Fruit fly (Drosophila melanogaster) Kc167 (cell line): ENCODE data around the gene CG33270.
"Not testable (repeated sequence)": the region's sequence is repeated elsewhere in the genome, so short reads cannot be mapped to it uniquely, and the experiment has no call there.

Source experiments
- Myc ChIP-seq: fragments of >200 bp; optimal IDR thresholded peaks from 2 replicates; lab custom pipeline; 2017; ENCODE audit warnings: missing external identifiers
- Sin3A ChIP-seq: fragments of >200 bp; optimal IDR thresholded peaks from 2 replicates; lab custom pipeline; 2018; ENCODE audit warnings: missing external identifiers
- h ChIP-seq: fragments of >200 bp; optimal IDR thresholded peaks from 3 replicates; lab custom pipeline; 2018; ENCODE audit warnings: missing external identifiers
- insv ChIP-seq: fragments of >200 bp; optimal IDR thresholded peaks from 3 replicates; lab custom pipeline; 2018; ENCODE audit warnings: missing external identifiers
- psq ChIP-seq: fragments of >200 bp; optimal IDR thresholded peaks from 2 replicates; lab custom pipeline; 2017; ENCODE audit warnings: missing external identifiers
- ttk ChIP-seq: sonication (Bioruptor generic); optimal IDR thresholded peaks from 2 replicates; lab custom pipeline; 2017; ENCODE audit warnings: missing external identifiers

Gene CG33270

DNA sequence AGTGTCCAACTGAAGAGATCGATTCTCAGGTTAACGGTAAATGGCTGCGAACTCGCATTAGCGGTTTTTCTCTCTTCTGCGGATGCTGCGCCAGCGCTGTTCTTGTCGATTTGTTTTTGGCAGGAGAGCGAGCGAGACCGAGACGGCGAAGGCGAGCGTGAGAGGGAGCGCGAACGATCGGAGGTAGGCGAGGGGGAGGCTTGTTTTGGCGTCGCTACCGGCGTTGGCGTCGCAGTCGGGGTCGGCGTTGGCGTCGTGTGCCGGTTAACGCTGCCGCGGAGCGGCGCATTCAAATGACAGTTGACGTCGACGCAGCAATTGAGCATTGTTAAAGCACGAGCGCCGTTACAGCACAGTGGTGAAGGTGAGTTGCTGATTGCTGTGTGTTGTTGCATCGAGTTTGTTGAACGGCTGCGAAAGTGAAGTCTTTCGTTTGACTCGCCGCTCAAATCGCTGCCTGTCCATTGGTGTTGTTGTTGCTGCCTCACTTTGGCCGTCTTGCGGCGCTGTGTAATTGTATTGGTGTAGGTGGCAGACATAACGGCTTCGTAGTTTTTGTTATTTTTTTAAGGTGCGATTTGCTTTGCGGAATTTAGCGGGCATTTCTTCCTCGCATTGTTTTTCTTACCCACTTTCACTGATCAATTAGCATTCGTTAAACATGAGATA is 8.5 kb upstream of the CG33270 start:
- TF ChIP-seq psq (lab: Kevin White, UChicago) (no peak), ttk (lab: Kevin White, UChicago) (no peak), insv (lab: Kevin White, UChicago) (no peak), Myc (lab: Kevin White, UChicago) (no peak)

DNA sequence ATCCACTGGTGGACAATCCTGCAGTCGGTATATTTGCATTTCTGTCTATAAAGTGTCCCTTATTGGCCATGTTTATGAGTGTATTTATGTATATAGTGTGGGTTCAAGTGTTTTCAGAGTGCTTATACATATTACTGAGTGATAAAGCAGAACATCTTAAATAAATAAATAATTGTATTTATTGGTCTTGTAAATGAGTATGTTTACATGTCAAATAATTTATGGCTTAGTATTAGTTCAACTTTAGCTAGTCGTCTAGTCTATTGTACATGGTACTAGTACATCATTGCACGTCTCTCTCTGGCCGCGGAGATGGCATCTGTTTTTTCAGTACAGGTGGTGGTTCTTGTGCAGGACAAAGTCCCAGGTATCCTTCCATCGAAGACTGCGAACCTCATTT is 5.5 kb upstream of the CG33270 start, which contains the start of gene CG32086:
Gene CG32086, minus strand, starts transcription at position 101 of the 400 bp plus-strand sequence.
- TF ChIP-seq h, result no peak
- TF ChIP-seq Myc (lab: Kevin White, UChicago), result no peak
- no peak for TF ChIP-seq psq (lab: Kevin White, UChicago)
- no peak for TF ChIP-seq insv (lab: Kevin White, UChicago)
- no peak for TF ChIP-seq Sin3A
- TF ChIP-seq ttk (lab: Kevin White, UChicago), result no peak

DNA sequence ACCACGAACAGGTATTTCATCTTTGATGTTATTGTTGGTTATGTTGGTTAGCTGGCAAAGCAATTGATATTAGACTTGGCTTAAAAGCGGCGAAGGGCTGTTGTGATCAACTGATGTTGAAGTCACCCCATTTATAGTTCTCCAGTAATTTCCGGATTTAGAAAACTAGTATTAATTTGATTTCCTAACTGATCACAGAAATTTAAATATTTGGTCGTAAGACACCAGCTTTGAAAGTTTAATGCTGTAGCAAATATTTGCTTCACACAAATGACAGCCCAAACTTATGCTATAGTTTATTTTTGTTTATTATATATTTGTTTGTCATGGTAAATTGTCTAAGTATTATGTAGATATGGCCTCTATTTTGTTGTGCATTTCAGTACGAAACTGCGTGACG is 3.7 kb upstream of the CG33270 start, which contains the start of gene CG33269:
Gene CG33269, minus strand, starts transcription at position 101 of the 400 bp plus-strand sequence.
- TF ChIP-seq h, result no peak
- no peak for TF ChIP-seq Myc (lab: Kevin White, UChicago)
- no peak for TF ChIP-seq ttk (lab: Kevin White, UChicago)
- no peak for TF ChIP-seq Sin3A
- no peak for TF ChIP-seq psq (lab: Kevin White, UChicago)
- no peak for TF ChIP-seq insv (lab: Kevin White, UChicago)

DNA sequence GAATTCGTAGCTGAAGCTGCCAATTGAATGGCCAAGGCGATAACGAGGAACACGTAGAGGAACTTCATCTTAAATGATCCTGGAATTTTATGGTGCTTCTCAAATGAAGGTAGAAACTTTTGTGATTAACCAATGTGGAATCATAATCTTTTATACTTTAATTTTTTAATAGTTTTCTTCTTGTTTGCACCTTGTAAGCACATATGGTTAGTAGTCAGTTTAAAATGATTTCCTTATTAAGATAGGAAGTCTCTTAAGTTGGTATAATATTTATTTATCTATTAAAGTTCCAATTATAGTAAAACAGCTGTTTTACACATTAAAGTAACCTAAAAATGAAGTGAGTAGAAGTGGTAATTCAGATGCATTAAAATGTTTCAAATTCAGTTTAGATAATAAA is 2.5 kb upstream of the CG33270 start, which contains the start of gene CG43391:
Gene CG43391, minus strand, starts transcription at position 101 of the 400 bp plus-strand sequence.
- TF ChIP-seq Myc (lab: Kevin White, UChicago) (no peak), psq (lab: Kevin White, UChicago) (no peak), insv (lab: Kevin White, UChicago) (no peak), ttk (lab: Kevin White, UChicago) (no peak), h (no peak), Sin3A (no peak)

DNA sequence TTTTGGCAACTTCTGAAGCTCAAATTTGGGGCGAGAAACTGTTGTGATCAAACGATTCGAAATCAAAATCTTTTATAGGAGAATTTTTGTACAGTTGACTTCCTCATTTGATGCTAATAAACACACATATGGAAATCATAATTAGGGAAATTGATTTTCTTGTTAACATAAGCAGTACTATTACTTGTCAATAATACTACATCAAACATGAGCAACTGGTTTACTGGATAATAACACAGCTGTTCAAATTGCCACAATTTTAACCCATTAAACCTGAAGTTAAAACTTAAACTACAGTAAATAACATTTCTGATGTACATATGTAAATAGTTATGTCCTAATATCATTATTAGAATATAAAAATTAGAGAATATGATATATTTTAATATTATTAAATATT is 1.5 kb upstream of the CG33270 start, which contains the start of gene CG43390:
Gene CG43390, minus strand, starts transcription at position 32 of the 400 bp plus-strand sequence.
- TF ChIP-seq Sin3A (no peak), ttk (lab: Kevin White, UChicago) (no peak), h (no peak), insv (lab: Kevin White, UChicago) (no peak), Myc (lab: Kevin White, UChicago) (no peak), psq (lab: Kevin White, UChicago) (no peak)

DNA sequence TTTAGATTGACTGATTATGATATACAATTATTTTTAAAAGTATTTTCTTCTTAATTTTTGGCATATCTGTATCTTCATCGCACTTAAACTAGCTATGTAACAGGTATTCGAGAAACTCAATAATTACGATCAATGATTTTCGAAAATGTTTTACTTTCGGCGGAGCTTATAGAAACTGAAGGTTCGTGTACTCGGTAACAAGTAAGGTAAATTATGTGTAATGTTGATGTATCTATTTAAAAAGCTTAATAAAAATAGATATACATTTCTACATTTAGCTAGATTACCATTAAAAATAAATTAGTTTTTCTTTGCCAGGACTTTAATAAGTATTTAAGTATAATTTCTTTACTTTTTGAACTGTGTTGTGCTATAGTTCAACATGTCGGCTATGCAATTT is 424 bp upstream of the CG33270 start:
- TF ChIP-seq h (no peak), psq (lab: Kevin White, UChicago) (no peak), insv (lab: Kevin White, UChicago) (no peak)

DNA sequence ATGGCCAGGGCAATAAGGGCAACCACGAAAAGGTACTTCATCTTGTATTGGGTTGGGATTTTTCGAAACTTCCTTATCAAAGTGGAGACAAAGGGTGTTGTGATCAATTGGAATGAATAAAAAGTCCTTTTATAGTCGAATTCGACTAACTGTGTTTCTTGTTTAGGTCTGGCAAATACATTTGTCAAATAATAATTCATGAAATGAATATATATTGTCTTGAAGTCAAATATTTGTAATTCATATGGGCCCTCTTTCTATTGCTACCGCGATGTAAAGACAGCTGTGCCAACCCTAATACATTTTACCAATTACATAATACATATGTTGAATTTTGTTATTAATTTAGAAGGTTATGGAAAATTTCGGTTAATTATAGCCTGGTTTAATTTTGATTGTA is 1.0 kb downstream of the CG33270 start, which contains the start of gene CG33271:
Gene CG33271, minus strand, starts transcription at position 101 of the 400 bp plus-strand sequence.
- TF ChIP-seq ttk (lab: Kevin White, UChicago), result no peak
- no peak for TF ChIP-seq psq (lab: Kevin White, UChicago)
- no peak for TF ChIP-seq Sin3A
- TF ChIP-seq insv (lab: Kevin White, UChicago), result no peak
- TF ChIP-seq h, result no peak
- no peak for TF ChIP-seq Myc (lab: Kevin White, UChicago)

DNA sequence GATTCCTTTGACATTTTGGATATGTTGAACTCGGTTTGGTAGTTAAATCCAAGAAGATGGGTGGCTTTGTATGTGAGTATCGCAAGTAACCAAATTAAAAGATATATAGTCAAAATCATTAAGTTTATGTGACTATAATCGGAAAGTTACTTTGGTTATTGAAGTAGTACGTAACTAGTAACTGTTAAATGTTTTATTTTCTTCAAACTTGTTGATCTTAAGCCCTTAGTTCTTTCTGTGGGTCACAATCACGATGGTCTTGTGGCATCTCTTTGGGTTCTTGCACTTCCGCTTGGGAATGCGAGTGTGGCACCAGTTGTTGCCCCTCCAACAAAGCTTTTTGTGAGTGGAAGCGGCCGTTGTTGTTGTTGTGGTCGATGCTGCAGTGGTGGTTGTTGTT is 1.5 kb downstream of the CG33270 start, which contains the start of gene CG33489:
Gene CG33489, minus strand, starts transcription at position 101 of the 400 bp plus-strand sequence.
- not testable (repeated sequence) for TF ChIP-seq insv, ttk, psq (lab: Kevin White, UChicago)

DNA sequence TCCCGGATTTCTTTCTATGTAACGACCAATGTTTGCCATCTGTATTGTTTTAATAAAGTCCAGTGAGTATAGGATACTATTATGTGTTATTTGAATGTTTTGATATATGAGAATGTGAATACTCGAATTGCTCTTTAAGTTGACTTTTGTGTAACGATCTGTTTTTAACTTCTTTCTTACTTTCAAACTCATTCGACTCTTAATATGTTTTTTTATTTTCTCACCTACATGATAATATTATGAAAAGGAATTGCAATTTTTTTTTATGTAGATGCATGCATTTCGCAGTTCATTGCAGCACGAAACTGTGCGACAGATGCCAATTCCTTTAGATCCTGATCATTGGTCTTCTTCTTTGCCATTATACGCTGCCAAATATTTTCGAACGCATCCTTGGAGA is 3.9 kb downstream of the CG33270 start, which contains the start of gene CG33490:
Gene CG33490, minus strand, starts transcription at position 101 of the 400 bp plus-strand sequence.
- TF ChIP-seq psq (lab: Kevin White, UChicago) (no peak), ttk (lab: Kevin White, UChicago) (no peak), h (no peak), insv (lab: Kevin White, UChicago) (no peak), Sin3A (no peak), Myc (lab: Kevin White, UChicago) (no peak)

DNA sequence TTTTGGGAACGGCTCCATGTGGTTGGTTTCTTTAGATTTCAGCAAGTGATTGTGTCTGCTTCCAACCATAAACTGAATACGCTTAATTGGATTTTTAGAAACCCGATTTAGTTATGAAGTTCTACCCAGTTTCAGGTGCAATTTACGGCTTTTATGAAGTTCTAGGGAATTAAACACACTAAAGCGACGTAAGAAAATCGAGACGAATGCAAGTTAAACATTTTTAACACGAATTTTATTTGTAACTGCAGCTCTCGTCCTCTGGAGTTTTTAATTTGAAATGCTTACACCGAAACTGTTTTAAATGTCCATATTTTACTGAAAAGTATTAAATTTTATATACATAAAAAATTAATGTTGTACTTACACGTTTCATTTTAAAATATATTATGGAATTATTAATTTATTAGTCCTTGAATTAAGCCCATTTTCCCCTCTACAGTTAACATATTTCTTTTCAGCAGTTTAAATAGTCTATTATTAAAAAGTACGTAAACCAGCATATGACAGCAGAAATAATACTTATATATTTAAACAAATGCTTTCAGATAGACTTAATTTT is 14.4 kb downstream of the CG33270 start, which contains the start of the genes CG46412 and CG33267:
Gene CG46412, minus strand, starts transcription at position 101 of the 562 bp plus-strand sequence.
Gene CG33267, plus strand, starts transcription at position 512 of the 562 bp plus-strand sequence.
- TF ChIP-seq Myc (lab: Kevin White, UChicago) (no peak), psq (lab: Kevin White, UChicago) (no peak), ttk (lab: Kevin White, UChicago) (no peak), h (no peak), insv (lab: Kevin White, UChicago) (no peak), Sin3A (no peak)

DNA sequence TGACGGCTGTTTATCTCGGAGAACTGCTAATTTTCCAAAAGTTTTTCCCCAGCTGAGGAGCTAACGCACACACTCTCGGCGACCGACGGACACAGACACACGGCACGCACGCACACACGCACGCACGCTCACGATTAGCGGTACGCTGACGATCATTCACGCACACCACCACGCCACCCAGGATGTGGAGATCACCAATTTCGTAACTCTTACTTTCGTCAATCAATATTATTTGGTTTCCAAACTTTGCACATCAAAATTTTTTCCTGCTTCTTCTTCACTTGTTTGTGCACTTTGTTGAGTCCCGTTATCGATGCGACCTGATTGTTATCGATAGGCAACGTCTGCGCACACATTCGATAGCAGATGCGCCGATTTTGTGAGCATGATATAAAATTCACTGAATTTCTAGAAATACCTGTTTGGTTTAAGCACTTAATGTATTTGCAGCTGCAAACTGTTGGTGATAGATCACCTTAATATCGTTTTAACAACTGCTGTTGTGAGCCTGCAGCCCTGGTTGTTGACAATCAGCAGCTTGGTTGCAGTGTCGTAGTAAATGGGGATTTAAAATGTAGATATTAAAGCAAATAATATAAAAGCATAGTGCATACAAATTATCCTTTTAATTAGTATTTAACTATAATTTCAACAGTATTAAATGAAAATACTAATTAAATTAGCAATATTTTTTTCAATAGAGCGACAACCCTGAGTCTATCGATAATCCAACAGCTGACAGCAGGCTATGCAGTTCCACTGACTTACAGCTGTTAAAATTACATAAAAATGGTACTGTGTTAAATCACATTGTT is 16.3 kb downstream of the CG33270 start, which contains the start of the genes CG7394 and Mob2:
Gene CG7394, plus strand, starts transcription at position 51 of the 815 bp plus-strand sequence.
Gene Mob2, minus strand, starts transcription at position 288 of the 815 bp plus-strand sequence.
- TF ChIP-seq h, result no peak
- no peak for TF ChIP-seq Myc (lab: Kevin White, UChicago)
- no peak for TF ChIP-seq insv (lab: Kevin White, UChicago)
- no peak for TF ChIP-seq psq (lab: Kevin White, UChicago)
- TF ChIP-seq ttk (lab: Kevin White, UChicago), result no peak
- TF ChIP-seq Sin3A, result no peak
